Fruit fly (Drosophila melanogaster) whole organism, pupa: ENCODE results near the gene mirr.

Experiments
- CG10348 ChIP-seq: fragments of 200-800 bp; sonication (Bioruptor generic); IDR thresholded peaks from 2 replicates; pipeline ENCODE4 v1.3.6; 2022; ENCODE audit warnings: missing biosample characterization, missing genetic modification characterization
- CG12605 ChIP-seq: fragments of 200-800 bp; sonication (Bioruptor generic); IDR thresholded peaks from 2 replicates; pipeline ENCODE4 v1.3.6; 2022; ENCODE audit warnings: missing biosample characterization, missing genetic modification characterization
- CG34367 ChIP-seq: fragments of 200-800 bp; sonication (Bioruptor generic); optimal IDR thresholded peaks from 2 replicates; lab custom pipeline; 2018; ENCODE audit warnings: missing biosample characterization, mild to moderate bottlenecking, missing genetic modification characterization
- CG8159 ChIP-seq: fragments of 200-800 bp; sonication (Bioruptor generic); optimal IDR thresholded peaks from 3 replicates; lab custom pipeline; 2018; ENCODE audit warnings: missing biosample characterization, mild to moderate bottlenecking, missing genetic modification characterization, moderate library complexity
- CG8301 ChIP-seq: fragments of 200-800 bp; sonication (Bioruptor generic); optimal IDR thresholded peaks from 2 replicates; lab custom pipeline; 2018; ENCODE audit warnings: missing biosample characterization, mild to moderate bottlenecking, missing genetic modification characterization
- D1 ChIP-seq: fragments of 200-800 bp; sonication (Bioruptor generic); optimal IDR thresholded peaks from 2 replicates; lab custom pipeline; 2018; ENCODE audit warnings: missing biosample characterization, mild to moderate bottlenecking, missing genetic modification characterization, moderate library complexity
- Pif1B ChIP-seq: fragments of 200-800 bp; sonication (Bioruptor generic); optimal IDR thresholded peaks from 3 replicates; lab custom pipeline; 2016; ENCODE audit warnings: missing biosample characterization, missing genetic modification characterization

- no peak for TF ChIP-seq CG10348
- TF ChIP-seq CG8301 (tag; lab: Kevin White, UChicago), result no peak
- no peak for TF ChIP-seq CG8159 (tag; lab: Kevin White, UChicago)
- TF ChIP-seq CG12605 (GFP tag; lab: Robert Waterston, UW), result no peak
- no peak for TF ChIP-seq CG34367 (tag; lab: Kevin White, UChicago)
- TF ChIP-seq Pif1B (GFP tag; lab: Kevin White, UChicago), result no peak
- no peak for TF ChIP-seq D1
Observed at dm6 chr3L:12679260-12679659, 14.2 kb upstream of the mirr start.
